Fruit fly (Drosophila melanogaster) whole organism, prepupa: ENCODE measurements around the gene CG45413.

Source experiments
- Blimp-1 ChIP-seq: fragments of 200-800 bp; sonication (Bioruptor generic); optimal IDR thresholded peaks from 3 replicates; lab custom pipeline; 2017; ENCODE audit warnings: missing biosample characterization, missing genetic modification characterization, mild to moderate bottlenecking, moderate library complexity, missing genetic modification reagents
- CG10669 ChIP-seq: fragments of 200-800 bp; sonication (Bioruptor generic); optimal IDR thresholded peaks from 3 replicates; lab custom pipeline; 2018; ENCODE audit warnings: missing biosample characterization, mild to moderate bottlenecking, missing genetic modification characterization, moderate library complexity
- CG11902 ChIP-seq: fragments of 200-800 bp; sonication (Bioruptor generic); optimal IDR thresholded peaks from 3 replicates; lab custom pipeline; 2016; ENCODE audit warnings: missing biosample characterization, missing genetic modification characterization
- CG15336 ChIP-seq: fragments of 200-800 bp; sonication (Bioruptor generic); IDR thresholded peaks from 2 replicates; pipeline ENCODE4 v1.3.6; 2022; ENCODE audit warnings: missing biosample characterization, missing genetic modification characterization
- CG1621 ChIP-seq: fragments of 200-800 bp; sonication (Bioruptor generic); optimal IDR thresholded peaks from 3 replicates; lab custom pipeline; 2018; ENCODE audit warnings: missing biosample characterization, mild to moderate bottlenecking, missing genetic modification characterization
- CG16779 ChIP-seq: fragments of 200-800 bp; sonication (Bioruptor generic); optimal IDR thresholded peaks from 3 replicates; lab custom pipeline; 2017; ENCODE audit warnings: missing biosample characterization, mild to moderate bottlenecking, missing genetic modification characterization
- CG3032 ChIP-seq: fragments of 200-800 bp; optimal IDR thresholded peaks from 2 replicates; lab custom pipeline; 2019; ENCODE audit warnings: missing biosample characterization, mild to moderate bottlenecking, missing genetic modification characterization, moderate library complexity
- CG31627 ChIP-seq: fragments of 200-800 bp; sonication (Bioruptor generic); optimal IDR thresholded peaks from 3 replicates; lab custom pipeline; 2016; ENCODE audit warnings: missing biosample characterization, missing genetic modification characterization
- CG32006 ChIP-seq: fragments of 200-800 bp; sonication (Bioruptor generic); optimal IDR thresholded peaks from 3 replicates; lab custom pipeline; 2017; ENCODE audit warnings: missing biosample characterization, mild to moderate bottlenecking, missing genetic modification characterization
- CG34406 ChIP-seq: fragments of 200-800 bp; sonication (Bioruptor generic); optimal IDR thresholded peaks from 3 replicates; lab custom pipeline; 2016; ENCODE audit warnings: missing biosample characterization, missing genetic modification characterization
- CG3919 ChIP-seq: fragments of 200-800 bp; sonication (Bioruptor generic); optimal IDR thresholded peaks from 3 replicates; lab custom pipeline; 2016; ENCODE audit warnings: missing biosample characterization, missing genetic modification characterization
- CG4318 ChIP-seq: fragments of 200-800 bp; sonication (Bioruptor generic); optimal IDR thresholded peaks from 3 replicates; lab custom pipeline; 2017; ENCODE audit warnings: missing biosample characterization, mild to moderate bottlenecking, missing genetic modification characterization
- CG6163 ChIP-seq: fragments of 200-800 bp; sonication (Bioruptor generic); IDR thresholded peaks from 3 replicates; pipeline ENCODE4 v1.3.6; 2022; ENCODE audit warnings: missing biosample characterization, missing genetic modification characterization
- CG6276 ChIP-seq: fragments of 200-800 bp; sonication (Bioruptor generic); optimal IDR thresholded peaks from 2 replicates; lab custom pipeline; 2017; ENCODE audit warnings: missing biosample characterization, mild to moderate bottlenecking, missing genetic modification characterization
- CG6792 ChIP-seq: fragments of 200-800 bp; sonication (Bioruptor generic); optimal IDR thresholded peaks from 3 replicates; lab custom pipeline; 2016; ENCODE audit warnings: missing biosample characterization, missing genetic modification characterization
- CG6808 ChIP-seq: fragments of 200-800 bp; sonication (Bioruptor generic); optimal IDR thresholded peaks from 3 replicates; lab custom pipeline; 2017; ENCODE audit warnings: missing biosample characterization, missing genetic modification characterization, mild to moderate bottlenecking, moderate library complexity, missing genetic modification reagents
- CG6854 ChIP-seq: fragments of 200-800 bp; sonication (Bioruptor generic); optimal IDR thresholded peaks from 2 replicates; lab custom pipeline; 2017; ENCODE audit warnings: missing biosample characterization, mild to moderate bottlenecking, missing genetic modification characterization
- CG7368 ChIP-seq: fragments of 200-800 bp; sonication (Bioruptor generic); optimal IDR thresholded peaks from 3 replicates; lab custom pipeline; 2016; ENCODE audit warnings: missing biosample characterization, missing genetic modification characterization
- CG8119 ChIP-seq: fragments of 200-800 bp; sonication (Bioruptor generic); IDR thresholded peaks from 3 replicates; pipeline ENCODE4 v1.3.6; 2022; ENCODE audit warnings: missing biosample characterization, missing genetic modification characterization
- CG8319 ChIP-seq: fragments of 200-800 bp; sonication (Bioruptor generic); optimal IDR thresholded peaks from 3 replicates; lab custom pipeline; 2016; ENCODE audit warnings: missing biosample characterization, missing genetic modification characterization
- CG8632 ChIP-seq: fragments of 200-800 bp; sonication (Bioruptor generic); optimal IDR thresholded peaks from 3 replicates; lab custom pipeline; 2016; ENCODE audit warnings: missing biosample characterization, missing genetic modification characterization
- CG9139 ChIP-seq: fragments of 200-800 bp; sonication (Bioruptor generic); optimal IDR thresholded peaks from 3 replicates; lab custom pipeline; 2017; ENCODE audit warnings: missing biosample characterization, mild to moderate bottlenecking, missing genetic modification characterization
- Eip75B ChIP-seq: fragments of 200-800 bp; sonication (Bioruptor generic); optimal IDR thresholded peaks from 3 replicates; lab custom pipeline; 2016; ENCODE audit warnings: missing biosample characterization, missing genetic modification characterization
- Eip78C ChIP-seq: fragments of 200-800 bp; sonication (Bioruptor generic); peaks from one replicate; lab custom pipeline; 2016; ENCODE audit warnings: missing biosample characterization, missing genetic modification characterization
- Eip93F ChIP-seq: fragments of 200-800 bp; sonication (Bioruptor generic); optimal IDR thresholded peaks from 2 replicates; lab custom pipeline; 2016; ENCODE audit warnings: missing biosample characterization, mild to moderate bottlenecking, missing genetic modification characterization
- Ets21C ChIP-seq: fragments of 200-800 bp; sonication (Bioruptor generic); optimal IDR thresholded peaks from 3 replicates; lab custom pipeline; 2016; ENCODE audit warnings: missing biosample characterization, missing genetic modification characterization
- Ets96B ChIP-seq: fragments of 200-800 bp; optimal IDR thresholded peaks from 2 replicates; lab custom pipeline; 2019; ENCODE audit warnings: missing biosample characterization, mild to moderate bottlenecking, missing genetic modification characterization, moderate library complexity
- Gug ChIP-seq: fragments of 200-800 bp; sonication (Bioruptor generic); IDR thresholded peaks from 2 replicates; pipeline ENCODE4 v1.3.6; 2022; ENCODE audit warnings: missing biosample characterization, missing genetic modification characterization
- Hr38 ChIP-seq: sonication (Bioruptor generic); optimal IDR thresholded peaks from 2 replicates; lab custom pipeline; 2016; ENCODE audit warnings: missing biosample characterization, missing genetic modification characterization
- Hr39 ChIP-seq: fragments of 200-800 bp; sonication (Bioruptor generic); optimal IDR thresholded peaks from 2 replicates; lab custom pipeline; 2016; ENCODE audit warnings: missing biosample characterization, missing genetic modification characterization
- Hr4 ChIP-seq: fragments of 200-800 bp; sonication (Bioruptor generic); optimal IDR thresholded peaks from 3 replicates; lab custom pipeline; 2016; ENCODE audit warnings: missing biosample characterization, missing genetic modification characterization
- Lpt ChIP-seq: fragments of 200-800 bp; sonication (Bioruptor generic); optimal IDR thresholded peaks from 3 replicates; lab custom pipeline; 2016; ENCODE audit warnings: missing biosample characterization, missing genetic modification characterization
- Met ChIP-seq: fragments of 200-800 bp; sonication (Bioruptor generic); optimal IDR thresholded peaks from 3 replicates; lab custom pipeline; 2016; ENCODE audit warnings: missing biosample characterization, missing genetic modification characterization
- OdsH ChIP-seq: fragments of 200-800 bp; sonication (Bioruptor generic); optimal IDR thresholded peaks from 3 replicates; lab custom pipeline; 2016; ENCODE audit warnings: missing biosample characterization, missing genetic modification characterization
- Sox14 ChIP-seq: fragments of 200-800 bp; sonication (Bioruptor generic); optimal IDR thresholded peaks from 3 replicates; lab custom pipeline; 2016; ENCODE audit warnings: missing biosample characterization, missing genetic modification characterization
- Sox15 ChIP-seq: fragments of 200-800 bp; sonication (Bioruptor generic); optimal IDR thresholded peaks from 3 replicates; lab custom pipeline; 2016; ENCODE audit warnings: missing biosample characterization, missing genetic modification characterization
- achi ChIP-seq: fragments of 200-800 bp; sonication (Bioruptor generic); optimal IDR thresholded peaks from 3 replicates; lab custom pipeline; 2016; ENCODE audit warnings: missing biosample characterization, missing genetic modification characterization
- acj6 ChIP-seq: fragments of 200-800 bp; sonication (Bioruptor generic); optimal IDR thresholded peaks from 3 replicates; lab custom pipeline; 2016; ENCODE audit warnings: missing biosample characterization, missing genetic modification characterization
- cyc ChIP-seq: fragments of 200-800 bp; sonication (Bioruptor generic); optimal IDR thresholded peaks from 3 replicates; lab custom pipeline; 2016; ENCODE audit warnings: missing biosample characterization, missing genetic modification characterization
- dsx ChIP-seq: fragments of 200-800 bp; optimal IDR thresholded peaks from 3 replicates; lab custom pipeline; 2019; ENCODE audit warnings: missing biosample characterization, mild to moderate bottlenecking, missing genetic modification characterization, moderate library complexity; ENCODE audit not compliant: poor library complexity, severe bottlenecking
- eg ChIP-seq: fragments of 200-800 bp; sonication (Bioruptor generic); IDR thresholded peaks from 3 replicates; pipeline ENCODE4 v1.3.6; 2022; ENCODE audit warnings: missing biosample characterization, missing genetic modification characterization
- esn ChIP-seq: fragments of 200-800 bp; sonication (Bioruptor generic); optimal IDR thresholded peaks from 2 replicates; lab custom pipeline; 2016; ENCODE audit warnings: missing biosample characterization, mild to moderate bottlenecking, missing genetic modification characterization, moderate library complexity
- fd59A ChIP-seq: fragments of 200-800 bp; sonication (Bioruptor generic); optimal IDR thresholded peaks from 2 replicates; lab custom pipeline; 2017; ENCODE audit warnings: missing biosample characterization, mild to moderate bottlenecking, missing genetic modification characterization, missing genetic modification reagents
- fd85E ChIP-seq: fragments of 200-800 bp; sonication (Bioruptor generic); optimal IDR thresholded peaks from 3 replicates; lab custom pipeline; 2016; ENCODE audit warnings: missing biosample characterization, missing genetic modification characterization
- fkh ChIP-seq: fragments of 200-800 bp; sonication (Bioruptor generic); optimal IDR thresholded peaks from 3 replicates; lab custom pipeline; 2017; ENCODE audit warnings: missing biosample characterization, mild to moderate bottlenecking, missing genetic modification characterization, moderate library complexity
- lz ChIP-seq: fragments of 200-800 bp; sonication (Bioruptor generic); optimal IDR thresholded peaks from 3 replicates; lab custom pipeline; 2016; ENCODE audit warnings: missing biosample characterization, missing genetic modification characterization
- net ChIP-seq: fragments of 200-800 bp; sonication (Bioruptor generic); optimal IDR thresholded peaks from 3 replicates; lab custom pipeline; 2016; ENCODE audit warnings: missing biosample characterization, missing genetic modification characterization
- pdm3 ChIP-seq: fragments of 200-800 bp; sonication (Bioruptor generic); optimal IDR thresholded peaks from 3 replicates; lab custom pipeline; 2016; ENCODE audit warnings: missing biosample characterization, missing genetic modification characterization
- salr ChIP-seq, 2 experiments: fragments of 200-800 bp; sonication (Bioruptor generic); optimal IDR thresholded peaks; 3 replicates each; lab custom pipeline; 2016 to 2018; ENCODE audit warnings: missing biosample characterization in 2 of 2, missing genetic modification characterization in 2 of 2, mild to moderate bottlenecking in 1 of 2
- spab ChIP-seq: fragments of 200-800 bp; sonication (Bioruptor generic); optimal IDR thresholded peaks from 2 replicates; lab custom pipeline; 2017; ENCODE audit warnings: missing biosample characterization, mild to moderate bottlenecking, missing genetic modification characterization, missing genetic modification reagents
- svp ChIP-seq: fragments of 200-800 bp; sonication (Bioruptor generic); peaks from one replicate; lab custom pipeline; 2016; ENCODE audit warnings: missing biosample characterization, missing genetic modification characterization

CG45413 gene

dm6 chr3L:6968961-6969814 is 37.4 kb upstream of the CG45413 start, which contains the start of the genes Mis12 and CG9953:
TSS of gene Mis12 (minus strand) at chr3L:6969048.
TSS of gene CG9953 (plus strand) at chr3L:6969658.
- no peak for TF ChIP-seq CG16779 (tag; lab: Kevin White, UChicago)
- TF ChIP-seq Sox15 (GFP tag; lab: Kevin White, UChicago): peak; percentile 28
- TF ChIP-seq CG4318: peak; percentile 55
- peak; percentile 37 for TF ChIP-seq Sox14 (GFP tag; lab: Kevin White, UChicago)
- peak; percentile 48 for TF ChIP-seq achi (GFP tag; lab: Kevin White, UChicago)
- TF ChIP-seq CG10669 (GFP tag; lab: Kevin White, UChicago): peak; percentile 19
- peak; percentile 23 for TF ChIP-seq cyc (GFP tag; lab: Kevin White, UChicago)
- no peak for TF ChIP-seq Hr38 (GFP tag; lab: Kevin White, UChicago)
- no peak for TF ChIP-seq dsx (GFP tag; lab: Kevin White, UChicago)
- TF ChIP-seq Blimp-1 (GFP tag; lab: Kevin White, UChicago): no peak
- peak; percentile 19 for TF ChIP-seq CG34406
- TF ChIP-seq salr (GFP tag; optimal IDR thresholded peaks at IDR 0.05; lab: Kevin White, UChicago): no peak
- peak; percentile 48 for TF ChIP-seq lz (GFP tag; lab: Kevin White, UChicago)
- no peak for TF ChIP-seq CG8319 (GFP tag; lab: Kevin White, UChicago)
- TF ChIP-seq CG31627 (GFP tag; lab: Kevin White, UChicago): peak; percentile 42
- TF ChIP-seq Eip75B: peak; percentile 33
- TF ChIP-seq Gug: peak; percentile 27; the same call in 1 of the 2 replicates
- TF ChIP-seq fd59A (GFP tag; lab: Kevin White, UChicago): no peak
- no peak for TF ChIP-seq Eip93F (GFP tag; lab: Kevin White, UChicago)
- peak; percentile 32 for TF ChIP-seq OdsH (GFP tag; lab: Kevin White, UChicago)
- no peak for TF ChIP-seq Ets21C
- TF ChIP-seq CG11902 (GFP tag; lab: Kevin White, UChicago): peak; percentile 14
- peak; percentile 24 for TF ChIP-seq Hr39 (GFP tag; lab: Kevin White, UChicago)
- TF ChIP-seq Met (GFP tag; lab: Kevin White, UChicago): no peak
- TF ChIP-seq CG9139 (GFP tag; lab: Kevin White, UChicago): no peak
- TF ChIP-seq Ets96B: peak; percentile 27
- TF ChIP-seq CG6808 (GFP tag; lab: Kevin White, UChicago): peak; percentile 31
- TF ChIP-seq Eip78C (GFP tag; lab: Kevin White, UChicago): peak; percentile 86
- TF ChIP-seq CG3919: peak; percentile 44
- peak; percentile 18 for TF ChIP-seq net (GFP tag; lab: Kevin White, UChicago)
- TF ChIP-seq CG1621: no peak
- peak; percentile 23 for TF ChIP-seq CG6792 (GFP tag; lab: Kevin White, UChicago)
- no peak for TF ChIP-seq fd85E (GFP tag; lab: Kevin White, UChicago)
- peak; percentile 67 for TF ChIP-seq CG32006 (GFP tag; lab: Kevin White, UChicago)
- no peak for TF ChIP-seq CG6854 (GFP tag; lab: Kevin White, UChicago)
- no peak for TF ChIP-seq Lpt (GFP tag; lab: Kevin White, UChicago)
- peak; percentile 80 for TF ChIP-seq svp (GFP tag; lab: Kevin White, UChicago)
- peak; percentile 55 for TF ChIP-seq pdm3
- no peak; the same call in 2 of the 3 replicates for TF ChIP-seq CG8119 (GFP tag; lab: Robert Waterston, UW)
- peak; percentile 74 for TF ChIP-seq CG6163 (GFP tag; lab: Robert Waterston, UW)
- no peak for TF ChIP-seq spab (GFP tag; lab: Kevin White, UChicago)
- TF ChIP-seq acj6: peak; percentile 32
- TF ChIP-seq fkh (GFP tag; lab: Kevin White, UChicago): no peak
- TF ChIP-seq CG6276 (GFP tag; lab: Kevin White, UChicago): peak; percentile 24
- peak; percentile 80 for TF ChIP-seq eg (GFP tag; lab: Robert Waterston, UW)
- TF ChIP-seq CG7368 (GFP tag; lab: Kevin White, UChicago): no peak
- peak; percentile 63 for TF ChIP-seq esn (GFP tag; lab: Kevin White, UChicago)
- peak; percentile 61 for TF ChIP-seq CG15336
- TF ChIP-seq CG3032: peak; percentile 25
- TF ChIP-seq CG8632 (GFP tag; lab: Kevin White, UChicago): peak; percentile 40
- TF ChIP-seq Hr4 (GFP tag; lab: Kevin White, UChicago): peak; percentile 57
